Fruit fly (Drosophila melanogaster): Measurements from ENCODE around the gene CG8312.

DNA sequence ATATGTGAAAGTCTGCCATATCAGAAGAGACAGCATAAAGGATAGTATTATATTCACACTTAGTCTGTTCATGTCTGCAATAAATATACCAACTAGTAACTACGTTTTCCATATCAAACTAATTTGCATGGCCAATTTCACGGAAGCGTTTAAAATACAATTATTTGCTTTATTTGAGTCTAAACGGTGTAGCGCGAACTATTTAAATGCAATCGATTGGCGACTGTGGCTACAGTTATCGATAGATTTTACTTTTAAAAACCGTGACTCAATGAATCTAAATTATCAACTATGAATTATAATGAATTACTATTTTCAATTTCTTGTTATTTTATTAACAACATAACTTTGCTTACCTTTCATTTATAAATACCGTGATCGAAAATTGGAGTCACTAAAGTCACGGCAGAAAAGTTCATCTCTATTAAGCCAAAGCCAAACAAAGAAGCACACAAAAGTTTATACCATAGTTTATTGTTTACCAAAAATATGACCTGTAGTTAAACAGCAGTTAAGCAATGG, 35.8 kb downstream of the CG8312 start, which contains the start of the genes CG9427 and CG8319:
- no peak for TF ChIP-seq CG5204 (GFP tag; optimal IDR thresholded peaks at IDR 0.05)
- peak; percentile 85 for TF ChIP-seq bab1 (GFP tag; optimal IDR thresholded peaks at IDR 0.05)
- TF ChIP-seq pad (GFP tag; optimal IDR thresholded peaks at IDR 0.05) = peak; percentile 23
- TF ChIP-seq CG1620 (GFP tag; optimal IDR thresholded peaks at IDR 0.05) = peak; percentile 39
